Worm (Caenorhabditis elegans) whole organism, young adult: ENCODE measurements around the gene F57B9.3.
A peak's percentile ranks its signal among the peaks of the same experiment; 100 is the strongest.

Experiments
- B0035.1 ChIP-seq: sonication (generic microtip); optimal IDR thresholded peaks from 2 replicates; lab custom pipeline; 2016; ENCODE audit warnings: missing genetic modification characterization, mild to moderate bottlenecking, missing compliant biosample characterization, missing genotype, missing genetic modification reagents
- B0336.3 ChIP-seq: fragments of 200-800 bp; sonication (Bioruptor generic); IDR thresholded peaks from 2 replicates; pipeline ENCODE4 v1.3.6; 2022; ENCODE audit warnings: missing genetic modification characterization, missing compliant biosample characterization
- C17E4.6 ChIP-seq: fragments of 200-800 bp; sonication (Bioruptor generic); IDR thresholded peaks from 2 replicates; pipeline ENCODE4 v1.3.6; 2022; ENCODE audit warnings: missing genetic modification reagents, missing genetic modification characterization, missing compliant biosample characterization
- D2030.7 ChIP-seq: fragments of 200-800 bp; sonication (Bioruptor generic); IDR thresholded peaks from 2 replicates; pipeline ENCODE4 v1.3.6; 2022; ENCODE audit warnings: missing genetic modification reagents, missing genetic modification characterization, missing compliant biosample characterization
- F33H1.4 ChIP-seq: fragments of 200-800 bp; sonication (Bioruptor generic); IDR thresholded peaks from 2 replicates; pipeline ENCODE4 v1.3.6; 2022; ENCODE audit warnings: missing genetic modification reagents, missing genetic modification characterization, missing compliant biosample characterization
- F52B5.7 ChIP-seq: sonication (generic microtip); optimal IDR thresholded peaks from 2 replicates; lab custom pipeline; 2016; ENCODE audit warnings: mild to moderate bottlenecking, missing genetic modification characterization, missing compliant biosample characterization
- F55B11.4 ChIP-seq: sonication (generic microtip); optimal IDR thresholded peaks from 2 replicates; lab custom pipeline; 2016; ENCODE audit warnings: missing compliant biosample characterization, missing genetic modification characterization, borderline replicate concordance; ENCODE audit not compliant: insufficient read depth
- K12H6.12 ChIP-seq: fragments of 200-800 bp; sonication (Bioruptor generic); optimal IDR thresholded peaks from 2 replicates; lab custom pipeline; 2018; ENCODE audit warnings: mild to moderate bottlenecking, missing genetic modification characterization, missing compliant biosample characterization
- T07F8.4 ChIP-seq: sonication (generic microtip); optimal IDR thresholded peaks from 2 replicates; lab custom pipeline; 2016; ENCODE audit warnings: mild to moderate bottlenecking, missing genetic modification characterization, moderate library complexity, missing compliant biosample characterization
- T26A5.8 ChIP-seq: sonication (generic microtip); optimal IDR thresholded peaks from 2 replicates; lab custom pipeline; 2016; ENCODE audit warnings: missing genetic modification characterization, missing compliant biosample characterization
- Y95B8A.8 ChIP-seq: fragments of 200-800 bp; sonication (Bioruptor generic); IDR thresholded peaks from 2 replicates; pipeline ENCODE4 v1.3.6; 2022; ENCODE audit warnings: missing genetic modification reagents, missing genetic modification characterization, missing compliant biosample characterization
- attf-3 ChIP-seq: fragments of 200-800 bp; sonication (Bioruptor generic); conservative IDR thresholded peaks from 2 replicates; pipeline ENCODE4 v1.3.6; 2022; ENCODE audit warnings: missing genetic modification reagents, missing genetic modification characterization, missing compliant biosample characterization
- ceh-27 ChIP-seq: fragments of 200-800 bp; sonication (Bioruptor generic); optimal IDR thresholded peaks from 2 replicates; lab custom pipeline; 2018; ENCODE audit warnings: mild to moderate bottlenecking, missing genetic modification characterization, moderate library complexity, missing compliant biosample characterization
- ceh-58 ChIP-seq: fragments of 200-800 bp; sonication (Bioruptor generic); IDR thresholded peaks from 2 replicates; pipeline ENCODE4 v1.3.6; 2022; ENCODE audit warnings: missing genetic modification characterization, missing compliant biosample characterization
- dox-1 ChIP-seq: fragments of 200-800 bp; sonication (Bioruptor generic); IDR thresholded peaks from 2 replicates; pipeline ENCODE4 v1.3.6; 2022; ENCODE audit warnings: missing genetic modification reagents, missing genetic modification characterization, missing compliant biosample characterization
- ekl-4 ChIP-seq: fragments of 200-800 bp; sonication (Bioruptor generic); IDR thresholded peaks from 2 replicates; pipeline ENCODE4 v1.3.6; 2022; ENCODE audit warnings: missing genetic modification reagents, missing genetic modification characterization, missing compliant biosample characterization
- lin-40 ChIP-seq: sonication (generic microtip); optimal IDR thresholded peaks from 2 replicates; lab custom pipeline; 2016; ENCODE audit warnings: missing genetic modification characterization, mild to moderate bottlenecking, missing compliant biosample characterization, missing genotype, missing genetic modification reagents
- lsl-1 ChIP-seq: fragments of 200-800 bp; sonication (Bioruptor generic); optimal IDR thresholded peaks from 2 replicates; lab custom pipeline; 2018; ENCODE audit warnings: mild to moderate bottlenecking, missing genetic modification characterization, moderate library complexity, missing compliant biosample characterization
- madf-3 ChIP-seq: fragments of 200-800 bp; sonication (Bioruptor generic); IDR thresholded peaks from 2 replicates; pipeline ENCODE4 v1.3.6; 2022; ENCODE audit warnings: missing genetic modification reagents, missing genetic modification characterization, missing compliant biosample characterization
- madf-6 ChIP-seq: fragments of 200-800 bp; sonication (Bioruptor generic); IDR thresholded peaks from 2 replicates; pipeline ENCODE4 v1.3.6; 2022; ENCODE audit warnings: missing genetic modification reagents, missing genetic modification characterization, missing compliant biosample characterization
- mcd-1 ChIP-seq: fragments of 200-800 bp; sonication (Bioruptor generic); IDR thresholded peaks from 2 replicates; pipeline ENCODE4 v1.3.6; 2022; ENCODE audit warnings: missing genetic modification reagents, missing genetic modification characterization, missing compliant biosample characterization
- nfya-1 ChIP-seq: sonication (generic microtip); optimal IDR thresholded peaks from 2 replicates; lab custom pipeline; 2017; ENCODE audit warnings: antibody characterized with exemption, missing compliant biosample characterization, missing genetic modification characterization, borderline replicate concordance; ENCODE audit not compliant: insufficient read depth
- nfya-2 ChIP-seq: fragments of 200-800 bp; sonication (Bioruptor generic); IDR thresholded peaks from 2 replicates; pipeline ENCODE4 v1.3.6; 2022; ENCODE audit warnings: missing genetic modification reagents, missing genetic modification characterization, missing compliant biosample characterization
- nfyb-1 ChIP-seq: fragments of 200-800 bp; sonication (Bioruptor generic); IDR thresholded peaks from 2 replicates; pipeline ENCODE4 v1.3.6; 2022; ENCODE audit warnings: missing genetic modification reagents, missing genetic modification characterization, missing compliant biosample characterization
- snpc-1.3 ChIP-seq: sonication (generic microtip); optimal IDR thresholded peaks from 2 replicates; lab custom pipeline; 2017; ENCODE audit warnings: missing genetic modification characterization, mild to moderate bottlenecking, missing compliant biosample characterization, antibody characterized with exemption, moderate library complexity, missing genotype, missing genetic modification reagents; ENCODE audit not compliant: insufficient read depth
- snpc-3.4 ChIP-seq: sonication (generic microtip); optimal IDR thresholded peaks from 2 replicates; lab custom pipeline; 2017; ENCODE audit warnings: missing genetic modification characterization, mild to moderate bottlenecking, missing compliant biosample characterization, antibody characterized with exemption, moderate library complexity, missing genotype, missing genetic modification reagents
- somi-1 ChIP-seq: fragments of 200-800 bp; sonication (Bioruptor generic); optimal IDR thresholded peaks from 2 replicates; lab custom pipeline; 2018; ENCODE audit warnings: mild to moderate bottlenecking, missing genetic modification characterization, missing compliant biosample characterization
- unc-130 ChIP-seq: sonication (generic microtip); optimal IDR thresholded peaks from 2 replicates; lab custom pipeline; 2016; ENCODE audit warnings: missing genetic modification reagents, missing genetic modification characterization, missing compliant biosample characterization
- unc-62 ChIP-seq: fragments of 150-350 bp; optimal IDR thresholded peaks from 2 replicates; lab custom pipeline; 2014; ENCODE audit warnings: missing biosample characterization, missing genetic modification reagents, missing genetic modification characterization
- ztf-26 ChIP-seq: sonication (generic microtip); optimal IDR thresholded peaks from 2 replicates; lab custom pipeline; 2017; ENCODE audit warnings: missing genetic modification characterization, missing compliant biosample characterization

The F57B9.3 gene

ce11 chrIII:6974952-6975351 is 35.3 kb downstream of the F57B9.3 start:
- TF ChIP-seq B0035.1 (tag; lab: Kevin White, UChicago) (no peak), nfya-1 (tag; lab: Kevin White, UChicago) (no peak), Y95B8A.8 (no peak), T07F8.4 (no peak), snpc-3.4 (tag; lab: Kevin White, UChicago) (no peak), F52B5.7 (tag; lab: Kevin White, UChicago) (no peak)
- TF ChIP-seq, all 124 proteins: peak for 0

ce11 chrIII:6978875-6979274 is 39.3 kb downstream of the F57B9.3 start:
- TF ChIP-seq madf-3 (peak; percentile 79; the same call in 1 of the 2 replicates), ceh-27 (peak; percentile 48), ekl-4 (GFP tag; lab: Robert Waterston, UW) (0 out of 2 replicates have a peak, but pooled peaks have one; percentile 45), nfya-2 (GFP tag; lab: Robert Waterston, UW) (no peak), F55B11.4 (tag; lab: Kevin White, UChicago) (no peak), unc-130 (GFP tag; lab: Kevin White, UChicago) (no peak), K12H6.12 (tag; lab: Kevin White, UChicago) (peak; percentile 15), C17E4.6 (no peak), mcd-1 (no peak), unc-62 (peak; percentile 97), lin-40 (peak; percentile 25), B0336.3 (GFP tag; lab: Robert Waterston, UW) (no peak), ztf-26 (tag; lab: Kevin White, UChicago) (peak; percentile 28), dox-1 (peak; percentile 35; the same call in 1 of the 2 replicates), somi-1 (GFP tag; lab: Kevin White, UChicago) (peak; percentile 35), T26A5.8 (no peak)

ce11 chrIII:6979584-6979983 is 40.0 kb downstream of the F57B9.3 start, which contains the start of gene ceh-20:
Gene ceh-20 (plus strand): TSS chrIII:6979884.
- TF ChIP-seq snpc-1.3 (tag; lab: Kevin White, UChicago) (no peak), ceh-58 (GFP tag; lab: Robert Waterston, UW) (no peak), attf-3 (GFP tag; lab: Robert Waterston, UW) (no peak)

ce11 chrIII:6981989-6982553 is 42.4 kb downstream of the F57B9.3 start, which contains the start of gene F31E3.6:
Gene F31E3.6 (plus strand): TSS chrIII:6982081.
- TF ChIP-seq lsl-1 (GFP tag; lab: Kevin White, UChicago) (peak; percentile 35), dox-1 (peak; percentile 59; the same call in 1 of the 2 replicates), nfyb-1 (peak; percentile 37; the same call in 1 of the 2 replicates), mcd-1 (peak; percentile 68), F33H1.4 (GFP tag; lab: Robert Waterston, UW) (peak; percentile 96), D2030.7 (peak; percentile 51; the same call in 1 of the 2 replicates)
- TF ChIP-seq, all 124 proteins: peak for 6; not testable (repeated sequence) for 118

- TF ChIP-seq dox-1 (peak; percentile 46; the same call in 1 of the 2 replicates), F33H1.4 (GFP tag; lab: Robert Waterston, UW) (peak; percentile 96), madf-6 (peak; percentile 40; the same call in 1 of the 2 replicates), mcd-1 (peak; percentile 47), D2030.7 (peak; percentile 52; the same call in 1 of the 2 replicates)
Measured at ce11 chrIII:6985125-6985524, 45.5 kb downstream of the F57B9.3 start.
